Worm (Caenorhabditis elegans) whole organism, L4/young adult: Measurements from ENCODE around the gene T13B5.9.
"Not testable (repeated sequence)": the region's sequence is repeated elsewhere in the genome, so short reads cannot be mapped to it uniquely, and the experiment has no call there.

Experiments
- W03F9.2 ChIP-seq: fragments of 150-350 bp; optimal IDR thresholded peaks from 2 replicates; lab custom pipeline; 2014; ENCODE audit warnings: missing biosample characterization, missing genetic modification characterization
- dao-5 ChIP-seq: sonication (generic microtip); optimal IDR thresholded peaks from 2 replicates; lab custom pipeline; 2016; ENCODE audit warnings: missing genotype, missing genetic modification characterization, moderate library complexity, missing compliant biosample characterization
- him-1 ChIP-seq: sonication (generic microtip); optimal IDR thresholded peaks from 2 replicates; lab custom pipeline; 2016; ENCODE audit warnings: missing genotype, missing genetic modification reagents, missing genetic modification characterization, missing compliant biosample characterization

T13B5.9 gene

ce11 chrII:1054724-1055123, 49.6 kb downstream of the T13B5.9 start, which contains the start of gene K02E7.7:
Gene K02E7.7 (plus strand): TSS chrII:1055024.
- TF ChIP-seq dao-5 (tag; lab: Kevin White, UChicago); him-1 (tag; lab: Kevin White, UChicago); W03F9.2: not testable (repeated sequence)
